Worm (Caenorhabditis elegans): ENCODE data around the gene his-39.

Gene his-39

DNA sequence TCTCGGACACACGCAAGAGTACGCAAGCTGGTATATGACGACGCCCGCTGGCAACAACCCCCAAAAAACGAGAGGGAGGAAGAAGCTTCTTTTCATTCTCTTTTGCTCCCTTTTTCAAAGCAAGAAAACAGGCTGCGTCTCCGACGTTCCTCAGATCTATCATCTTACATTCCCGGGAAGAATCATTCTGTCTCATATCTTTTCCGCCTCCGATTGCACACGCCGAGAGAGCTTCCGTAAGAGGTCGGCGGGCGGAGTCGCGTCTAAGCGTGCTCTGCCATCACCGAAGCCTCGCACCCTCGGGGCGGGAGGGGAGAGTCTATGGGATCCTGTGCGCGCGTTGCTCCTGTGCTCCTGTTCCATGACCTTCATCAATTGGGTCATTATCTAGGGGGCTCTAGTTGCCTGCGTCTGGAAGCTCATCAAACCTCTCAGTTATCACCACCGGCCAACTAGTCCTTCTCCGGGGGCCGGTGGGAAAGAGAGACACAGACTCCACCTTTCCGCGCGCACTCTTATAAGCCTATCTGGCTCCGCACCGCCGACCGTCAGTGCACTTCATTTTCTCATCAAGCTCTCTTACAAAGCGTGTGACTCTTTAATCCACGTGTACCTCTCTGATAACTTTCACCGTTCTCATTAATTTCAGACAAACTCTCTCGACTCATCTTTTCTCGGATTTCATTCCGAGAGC lies 9.4 kb downstream of the his-39 start, which contains the start of the genes slc-17.8 and asns-1 (continued):
- TF ChIP-seq Y79H2A.3 (GFP tag; conservative IDR thresholded peaks at IDR 0.05) (no peak), hmg-1.2 (GFP tag; IDR thresholded peaks at IDR 0.05) (no peak), F22D6.2 (tag; optimal IDR thresholded peaks at IDR 0.05) (no peak), snpc-1.3 (tag; optimal IDR thresholded peaks at IDR 0.05; ENCODE audit: insufficient read depth) (no peak), ceh-79 (tag; optimal IDR thresholded peaks at IDR 0.05) (no peak), atf-7 (tag; optimal IDR thresholded peaks at IDR 0.05) (no peak)

- TF ChIP-seq F33H1.4 (GFP tag; IDR thresholded peaks at IDR 0.05): no peak
- no peak for TF ChIP-seq attf-3 (GFP tag; conservative IDR thresholded peaks at IDR 0.05)
- no peak for TF ChIP-seq tbx-9 (tag; optimal IDR thresholded peaks at IDR 0.05; ENCODE audit: borderline replicate concordance)
- TF ChIP-seq madf-6 (GFP tag; IDR thresholded peaks at IDR 0.05): no peak
- TF ChIP-seq cebp-1 (GFP tag; IDR thresholded peaks at IDR 0.05): no peak
- no peak for TF ChIP-seq cebp-1 (tag; optimal IDR thresholded peaks at IDR 0.05)
- no peak for TF ChIP-seq ets-4 (GFP tag; optimal IDR thresholded peaks at IDR 0.05)
- no peak for TF ChIP-seq mcd-1 (GFP tag; IDR thresholded peaks at IDR 0.05)
- TF ChIP-seq madf-10 (tag; optimal IDR thresholded peaks at IDR 0.05): no peak
- TF ChIP-seq snpc-1.3 (tag; optimal IDR thresholded peaks at IDR 0.05; ENCODE audit: insufficient read depth): no peak
- TF ChIP-seq lin-54 (GFP tag; optimal IDR thresholded peaks at IDR 0.05): no peak
These were observed 12.7 kb downstream of the his-39 start, which contains the start of gene stdh-4 for ce11 chrV:8548989-8549388. Gene stdh-4, plus strand, starts transcription at chrV:8549289.

- TF ChIP-seq K12H6.12 (tag; optimal IDR thresholded peaks at IDR 0.05): no peak
- 0 out of 2 replicates have a peak, but pooled peaks have one; percentile 44 for TF ChIP-seq madf-3 (GFP tag; IDR thresholded peaks at IDR 0.05)
These were observed 16.1 kb downstream of the his-39 start, which contains the start of gene acr-15 for ce11 chrV:8552460-8552859. Gene acr-15, plus strand, starts transcription at chrV:8552695.

ce11 chrV:8555955-8556354 lies 19.6 kb downstream of the his-39 start:
- TF ChIP-seq ztf-18 (tag; optimal IDR thresholded peaks at IDR 0.05) (no peak), ztf-3 (GFP tag; optimal IDR thresholded peaks at IDR 0.05) (no peak), C06A6.2 (GFP tag; conservative IDR thresholded peaks at IDR 0.05) (no peak), F57C9.4 (tag; optimal IDR thresholded peaks at IDR 0.05) (no peak), hsf-1 (GFP tag; IDR thresholded peaks at IDR 0.05) (no peak), nhr-120 (GFP tag; IDR thresholded peaks at IDR 0.05) (no peak), aptf-3 (GFP tag; IDR thresholded peaks at IDR 0.05) (no peak), ccch-3 (GFP tag; optimal IDR thresholded peaks at IDR 0.05) (no peak), ZK185.1 (tag; optimal IDR thresholded peaks at IDR 0.05; ENCODE audit: poor library complexity, severe bottlenecking) (no peak)

- TF ChIP-seq snpc-1.1 (tag; optimal IDR thresholded peaks at IDR 0.05; ENCODE audit: insufficient read depth): peak; percentile 35
- TF ChIP-seq snpc-4 (GFP tag; optimal IDR thresholded peaks at IDR 0.05): peak; percentile 27
- TF ChIP-seq snpc-4 (tag; optimal IDR thresholded peaks at IDR 0.05): peak in 3 of 4 experiments; percentile 38 to 94 (median 86)
- TF ChIP-seq snpc-3.4 (tag; optimal IDR thresholded peaks at IDR 0.05): peak; percentile 6
These were observed 22.5 kb downstream of the his-39 start for ce11 chrV:8558826-8559225.
